Fruit fly (Drosophila melanogaster): ENCODE data around the gene PAN3.

Gene PAN3

dm6 chr3L:3102506-3103023 lies 31.6 kb downstream of the PAN3 start:
- no peak for TF ChIP-seq CG17801 (GFP tag; optimal IDR thresholded peaks at IDR 0.05; ENCODE audit: partially characterized antibody)

DNA sequence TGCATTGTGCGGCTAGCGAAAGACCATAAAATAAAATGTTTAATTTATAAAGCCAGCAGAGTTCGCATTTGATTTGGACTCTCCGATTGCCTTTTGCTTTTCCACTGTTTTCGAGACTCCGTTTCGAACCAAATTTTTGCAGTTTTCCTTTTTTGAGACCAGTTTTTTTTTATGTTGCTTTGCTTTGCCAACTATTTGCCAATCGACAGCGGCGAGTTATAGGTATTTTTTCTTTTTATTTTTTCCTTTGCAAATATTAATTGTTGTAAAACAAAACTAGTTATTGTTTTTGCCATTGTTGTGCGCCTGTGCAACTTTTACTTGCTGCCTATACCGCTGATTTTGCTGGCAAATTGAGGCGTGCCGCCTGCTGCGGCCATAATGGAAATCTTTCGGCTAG lies 34.6 kb downstream of the PAN3 start:
- no peak for TF ChIP-seq CG17801 (GFP tag; optimal IDR thresholded peaks at IDR 0.05; ENCODE audit: partially characterized antibody)

DNA sequence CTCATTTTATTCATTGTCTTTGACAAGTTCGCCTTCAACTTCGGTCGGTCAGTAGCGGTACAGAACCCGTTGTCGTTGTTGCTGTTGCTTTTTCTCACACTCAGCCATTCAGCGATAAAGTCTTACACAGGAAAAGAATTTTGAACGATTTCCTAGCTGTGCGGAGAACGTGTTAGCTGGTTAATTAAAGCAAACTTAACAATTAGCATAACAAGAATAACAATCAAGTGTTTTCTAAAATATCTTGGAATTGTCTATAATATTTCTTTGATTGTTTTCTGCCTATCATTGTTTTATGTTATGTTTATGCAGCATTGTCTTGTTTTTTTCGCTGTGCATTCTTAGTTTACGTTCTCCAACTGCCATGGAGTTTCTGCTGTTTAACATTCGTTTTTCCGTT lies 35.2 kb downstream of the PAN3 start:
- no peak for TF ChIP-seq CG17801 (GFP tag; optimal IDR thresholded peaks at IDR 0.05; ENCODE audit: partially characterized antibody)

DNA sequence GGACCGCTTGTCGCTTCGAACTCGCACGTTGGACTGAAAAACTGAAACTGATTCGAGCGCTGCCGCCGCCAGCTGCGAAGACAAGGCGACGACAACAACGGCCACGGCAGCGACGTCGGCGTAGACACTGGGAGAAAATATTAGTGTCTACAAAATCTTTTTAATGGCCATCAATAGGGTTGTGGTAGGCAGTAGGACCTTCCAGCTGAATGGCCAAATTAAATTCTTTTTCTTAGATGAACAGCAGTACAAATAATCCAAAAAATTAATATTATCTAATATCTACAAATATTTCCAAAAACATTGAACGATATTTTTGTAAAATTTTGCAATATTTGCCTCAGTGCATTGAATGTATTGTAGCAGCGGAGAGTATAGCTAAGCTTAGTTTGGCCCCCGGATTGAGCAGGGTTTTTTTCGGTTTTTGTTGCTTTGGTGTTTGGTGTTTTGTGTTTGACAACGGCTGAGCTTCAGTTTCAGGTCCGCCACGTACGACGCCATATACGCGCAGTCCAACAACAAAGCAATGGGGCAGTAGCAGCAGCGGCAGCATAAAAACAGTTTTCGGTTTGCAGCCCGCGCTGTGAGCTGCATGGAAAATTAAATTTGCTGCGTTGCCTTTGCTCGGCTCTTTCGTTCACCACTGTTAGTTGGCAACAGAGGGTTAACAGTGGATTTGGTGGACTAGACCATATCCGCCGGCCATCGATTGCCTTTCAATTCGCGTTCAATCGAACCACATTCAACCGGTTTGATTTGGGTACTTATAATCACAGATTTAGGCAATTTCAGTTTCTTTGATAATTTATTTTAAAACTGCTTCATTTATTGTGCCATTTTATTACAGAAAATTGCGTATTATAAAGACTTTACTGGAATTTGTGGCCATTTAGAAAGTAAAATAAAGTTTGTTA lies 36.2 kb downstream of the PAN3 start, which contains the start of gene Cht7:
Cht7 (minus strand) TSS at position 51 of the 914 bp plus-strand sequence.
- TF ChIP-seq CG17801 (GFP tag; optimal IDR thresholded peaks at IDR 0.05; ENCODE audit: partially characterized antibody): no peak

DNA sequence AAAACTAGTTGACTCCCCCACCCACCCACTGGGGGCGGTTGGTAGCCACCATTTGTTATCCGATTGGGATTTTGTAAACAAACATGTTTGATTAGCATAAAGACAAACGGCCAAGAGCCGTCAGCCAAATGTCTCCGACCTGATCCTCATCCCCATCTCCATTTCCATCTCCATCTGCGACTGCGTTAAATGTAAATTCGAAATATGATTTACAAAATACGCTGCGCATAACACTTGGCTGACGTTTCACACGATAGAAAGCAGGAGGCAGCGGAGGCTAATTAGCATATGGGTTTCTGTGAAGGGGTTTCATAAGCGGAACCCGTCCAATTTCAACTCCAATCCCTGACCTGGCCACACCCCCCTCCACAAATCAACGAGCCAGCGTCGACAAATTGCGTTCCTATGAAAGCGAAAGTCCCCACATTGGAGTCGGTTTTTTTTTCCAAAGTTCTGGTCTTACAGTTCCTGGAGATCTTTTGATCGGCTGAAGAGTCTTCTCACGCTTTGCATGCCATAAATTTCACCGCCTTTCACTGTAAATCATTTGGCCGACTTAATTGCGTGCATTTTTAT lies 37.2 kb downstream of the PAN3 start:
- TF ChIP-seq CG17801 (GFP tag; optimal IDR thresholded peaks at IDR 0.05; ENCODE audit: partially characterized antibody): no peak

DNA sequence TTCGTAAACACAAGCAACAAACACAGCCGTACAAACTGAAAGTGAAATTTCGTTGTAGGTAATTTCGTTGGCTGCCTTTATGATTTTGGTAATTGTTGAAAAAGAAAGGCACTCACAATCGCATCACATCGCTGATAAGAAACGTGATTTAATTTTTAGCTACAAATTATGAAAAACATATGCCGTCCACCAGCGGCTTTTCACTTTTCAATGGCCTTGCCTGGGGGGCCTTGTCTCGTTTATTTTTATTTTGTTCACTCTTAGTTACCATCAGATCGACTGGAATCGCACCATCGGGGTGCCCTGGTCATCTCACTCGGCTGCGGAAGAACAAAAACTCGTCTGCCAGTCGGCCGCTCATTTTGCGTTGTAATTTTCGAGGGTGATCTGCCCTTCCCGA lies 38.0 kb downstream of the PAN3 start:
- no peak for TF ChIP-seq CG17801 (GFP tag; optimal IDR thresholded peaks at IDR 0.05; ENCODE audit: partially characterized antibody)

dm6 chr3L:3109417-3110090 lies 38.6 kb downstream of the PAN3 start:
- TF ChIP-seq CG17801 (GFP tag; optimal IDR thresholded peaks at IDR 0.05; ENCODE audit: partially characterized antibody): no peak

dm6 chr3L:3111127-3111526 lies 40.2 kb downstream of the PAN3 start, which contains the start of gene CG45066:
TSS of gene CG45066 (minus strand) at chr3L:3111227.
- TF ChIP-seq CG17801 (GFP tag; optimal IDR thresholded peaks at IDR 0.05; ENCODE audit: partially characterized antibody): no peak

- no peak for TF ChIP-seq CG17801 (GFP tag; optimal IDR thresholded peaks at IDR 0.05; ENCODE audit: partially characterized antibody)
Measured at dm6 chr3L:3114367-3114766, 43.4 kb downstream of the PAN3 start, which contains the start of gene CG45067. TSS of gene CG45067 (minus strand) at chr3L:3114467.

DNA sequence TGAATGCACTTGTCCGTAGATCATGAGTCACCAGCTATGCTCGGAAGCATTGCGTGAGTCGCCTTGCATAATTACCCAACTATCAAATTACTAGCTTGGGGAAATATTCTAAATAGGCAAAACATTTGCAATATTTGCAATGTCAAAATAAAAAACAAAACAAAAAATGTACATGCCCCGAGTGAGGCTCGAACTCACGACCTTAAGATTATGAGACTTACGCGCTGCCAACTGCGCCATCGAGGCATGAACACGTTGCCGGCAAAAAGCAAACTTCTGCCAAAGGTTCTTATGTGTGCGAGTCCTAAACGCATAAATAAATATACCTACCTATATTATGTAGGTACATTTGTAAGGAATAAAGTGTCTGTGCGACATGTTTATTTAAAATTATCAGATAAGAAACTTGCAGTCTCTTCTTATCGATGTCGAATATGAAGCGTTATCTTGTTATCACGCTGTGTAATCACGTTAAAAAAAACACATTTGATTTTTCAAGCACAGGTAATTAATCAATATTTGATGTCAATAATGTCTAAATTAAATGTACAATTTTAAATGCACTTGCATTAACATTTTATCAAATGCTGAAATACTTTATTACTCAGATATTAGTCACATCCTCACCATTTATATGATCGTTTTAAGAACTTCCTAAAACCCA lies 51.0 kb downstream of the PAN3 start:
- TF ChIP-seq CG17801 (GFP tag; optimal IDR thresholded peaks at IDR 0.05; ENCODE audit: partially characterized antibody): no peak

DNA sequence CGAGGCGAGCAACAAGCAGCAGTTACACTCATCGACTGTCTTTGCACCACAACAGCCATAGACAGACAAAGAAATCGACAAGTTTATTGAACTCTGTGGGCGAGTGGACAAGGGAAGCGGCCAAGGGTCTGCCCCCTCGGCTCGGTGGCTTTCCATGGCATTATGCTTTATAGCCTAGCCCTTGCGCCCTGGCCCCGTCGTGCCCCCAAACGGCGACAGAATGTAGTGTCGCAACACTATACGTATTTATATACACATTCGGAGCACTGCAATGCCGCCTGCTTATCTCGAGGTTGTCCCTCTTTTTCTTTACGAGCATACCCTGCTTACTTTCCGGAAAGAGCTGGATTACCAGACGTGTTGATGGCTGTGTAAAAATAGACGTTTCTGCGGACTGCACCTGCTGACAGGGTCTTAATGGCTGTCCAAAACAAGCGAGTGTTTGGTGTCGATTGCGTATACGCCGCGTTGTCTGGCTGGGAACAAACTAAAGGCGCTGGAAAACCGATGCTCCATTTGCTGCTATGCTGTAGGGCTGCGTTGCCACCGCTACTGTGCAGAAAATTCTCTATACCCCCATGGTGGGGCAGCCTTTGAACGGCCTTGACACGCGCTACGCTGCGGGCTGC lies 51.9 kb downstream of the PAN3 start:
- TF ChIP-seq CG17801 (GFP tag; optimal IDR thresholded peaks at IDR 0.05; ENCODE audit: partially characterized antibody): no peak

DNA sequence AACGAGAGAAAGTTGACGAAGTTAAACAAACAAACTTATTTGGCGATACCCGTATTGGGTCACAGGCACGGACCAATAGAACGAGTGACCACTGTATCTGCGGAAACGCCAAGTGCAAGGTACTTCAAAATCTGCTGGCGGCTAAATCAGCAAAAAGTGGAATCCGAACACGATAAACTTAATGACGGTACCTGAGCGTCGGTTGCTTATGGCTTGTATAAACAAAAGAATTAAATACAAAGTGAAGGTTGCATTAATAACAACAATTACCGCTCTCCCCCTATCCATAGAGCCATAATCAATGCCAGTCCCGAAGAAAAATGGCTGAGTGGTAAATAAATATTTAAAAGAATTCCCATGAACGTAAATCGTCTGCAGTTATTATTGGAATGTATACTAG lies 53.6 kb downstream of the PAN3 start:
- TF ChIP-seq CG17801 (GFP tag; optimal IDR thresholded peaks at IDR 0.05; ENCODE audit: partially characterized antibody): no peak

DNA sequence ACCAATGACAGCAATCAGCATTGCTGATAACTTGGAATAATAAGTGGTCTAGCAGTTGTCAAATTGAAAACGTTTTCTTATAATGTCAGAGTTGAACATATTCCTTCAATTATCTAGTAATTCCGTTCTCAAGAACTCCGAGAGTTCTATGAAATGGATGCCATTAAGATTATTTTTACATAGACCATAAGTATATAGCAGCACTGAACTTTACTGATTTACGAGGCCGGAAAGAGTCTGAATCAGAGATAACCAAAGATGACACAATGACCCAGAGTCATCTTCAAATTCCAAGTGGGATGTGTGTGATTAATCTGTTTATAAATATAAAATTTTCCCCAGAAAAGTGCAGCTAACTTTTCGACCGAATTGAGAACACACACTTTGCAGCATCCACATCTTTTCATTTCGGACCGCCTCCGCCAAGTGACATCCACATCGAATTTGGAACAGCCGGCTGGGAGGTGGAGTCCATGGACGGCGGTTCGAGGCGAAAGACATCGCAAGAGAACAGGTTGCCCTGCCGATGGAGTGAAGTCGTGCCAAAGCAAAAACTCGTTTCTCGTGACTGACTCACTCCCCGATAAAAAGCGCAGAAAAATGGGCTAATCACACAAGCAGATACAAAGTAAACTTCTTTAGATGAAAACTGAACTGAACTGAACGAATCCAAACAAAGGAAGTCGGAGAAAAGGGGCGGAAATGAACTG lies 54.2 kb downstream of the PAN3 start:
- TF ChIP-seq CG17801 (GFP tag; optimal IDR thresholded peaks at IDR 0.05; ENCODE audit: partially characterized antibody): no peak

DNA sequence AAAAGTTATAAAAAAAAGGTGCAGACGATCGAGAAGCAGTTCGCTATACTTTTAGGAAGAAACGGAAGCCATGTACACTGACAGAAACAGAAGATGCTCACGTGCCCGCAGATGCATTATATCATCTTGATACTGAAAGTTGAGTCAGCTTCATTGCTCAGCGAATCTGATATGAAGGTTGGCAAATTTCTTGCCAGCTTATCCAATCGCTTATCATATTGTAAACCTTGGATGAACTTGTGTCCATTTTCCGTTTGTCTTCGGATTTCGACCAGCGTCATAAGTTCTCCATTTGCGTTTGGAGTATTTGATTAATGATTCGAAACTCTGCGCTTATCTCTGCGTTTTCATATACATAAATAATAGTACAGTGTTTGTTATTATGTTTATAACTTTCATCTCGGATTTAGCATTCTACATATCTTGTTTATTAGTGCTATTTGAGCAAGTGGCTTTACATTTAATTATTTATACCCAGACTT lies 54.8 kb downstream of the PAN3 start:
- TF ChIP-seq CG17801 (GFP tag; optimal IDR thresholded peaks at IDR 0.05; ENCODE audit: partially characterized antibody): no peak
